Worm (Caenorhabditis elegans) whole organism, L4 larva: ENCODE results near the gene fbxa-208.

Experiments used
- aly-2 ChIP-seq: sonication (generic microtip); optimal IDR thresholded peaks from 2 replicates; lab custom pipeline; 2018; ENCODE audit warnings: missing biosample characterization, missing genetic modification characterization
- ama-1 ChIP-seq: fragments of 150-350 bp; optimal IDR thresholded peaks from 2 replicates; lab custom pipeline; 2014; ENCODE audit warnings: inconsistent platforms, mixed read lengths
- ceh-82 ChIP-seq: sonication (generic microtip); optimal IDR thresholded peaks from 2 replicates; lab custom pipeline; 2017; ENCODE audit warnings: missing biosample characterization, missing genetic modification characterization
- lin-15B ChIP-seq: fragments of 150-350 bp; sonication (generic microtip); optimal IDR thresholded peaks from 3 replicates; lab custom pipeline; 2014; ENCODE audit warnings: missing biosample characterization, missing genetic modification characterization
- madf-5 ChIP-seq, 2 experiments: fragments of 200-800 bp; sonication (Bioruptor generic); IDR thresholded peaks; 2 replicates each; pipeline ENCODE4 v1.3.6; 2022; ENCODE audit warnings: missing compliant biosample characterization in 2 of 2, missing genetic modification characterization in 2 of 2
- mdl-1 ChIP-seq, 2 experiments: fragments of 150-350 bp in 1 of 2; sonication (generic microtip) in 1 of 2; optimal IDR thresholded peaks; 2 replicates each; lab custom pipeline; 2014 to 2017; ENCODE audit warnings: missing biosample characterization in 2 of 2, missing genetic modification characterization in 2 of 2
- nhr-237 ChIP-seq: sonication (generic microtip); optimal IDR thresholded peaks from 2 replicates; lab custom pipeline; 2017; ENCODE audit warnings: missing biosample characterization, missing genetic modification characterization
- nhr-76 ChIP-seq: fragments of 150-350 bp; optimal IDR thresholded peaks from 2 replicates; lab custom pipeline; 2014; ENCODE audit warnings: missing biosample characterization, missing genetic modification characterization
- set-16 ChIP-seq: fragments of 200-800 bp; sonication (Bioruptor generic); IDR thresholded peaks from 2 replicates; pipeline ENCODE4 v1.3.6; 2022; ENCODE audit warnings: missing genetic modification reagents, missing genetic modification characterization, missing compliant biosample characterization
- unc-62 ChIP-seq, 3 experiments: fragments of 150-350 bp in 1 of 3; sonication (generic microtip); optimal IDR thresholded peaks in 2 of 3; peaks in 1 of 3; 1 replicate in 1 of 3; 2 replicates in 2 of 3; lab custom pipeline; 2014 to 2017; ENCODE audit warnings: missing biosample characterization in 3 of 3, missing genetic modification characterization in 3 of 3, missing genetic modification reagents in 3 of 3, missing genotype in 1 of 3
- zfp-3 ChIP-seq: fragments of 200-800 bp; sonication (Bioruptor generic); conservative IDR thresholded peaks from 2 replicates; pipeline ENCODE4 v1.3.6; 2022; ENCODE audit warnings: missing genetic modification reagents, missing genetic modification characterization, missing compliant biosample characterization
- ztf-11 ChIP-seq: fragments of 150-350 bp; optimal IDR thresholded peaks from 2 replicates; lab custom pipeline; 2014; ENCODE audit warnings: missing biosample characterization, missing genetic modification characterization

- no peak for TF ChIP-seq lin-15B (tag; lab: Kevin White, UChicago)
- no peak for TF ChIP-seq unc-62 (GFP tag; optimal IDR thresholded peaks at IDR 0.05 in 1 of 2; lab: Kevin White, UChicago)
- no peak for TF ChIP-seq unc-62 (tag; optimal IDR thresholded peaks at IDR 0.05; lab: Kevin White, UChicago)
- no peak for TF ChIP-seq madf-5 (GFP tag; IDR thresholded peaks at IDR 0.05; lab: Robert Waterston, UW)
- TF ChIP-seq zfp-3 (GFP tag; lab: Robert Waterston, UW): no peak
- TF ChIP-seq ztf-11 (tag; lab: Kevin White, UChicago): no peak
- no peak for TF ChIP-seq aly-2
- no peak for TF ChIP-seq mdl-1 (tag; optimal IDR thresholded peaks at IDR 0.05; lab: Kevin White, UChicago)
- no peak for TF ChIP-seq nhr-76
- no peak for TF ChIP-seq ceh-82 (tag; lab: Kevin White, UChicago)
- TF ChIP-seq nhr-237: no peak
- TF ChIP-seq ama-1 (lab: Kevin White, UChicago): no peak
- TF ChIP-seq set-16 (GFP tag; lab: Robert Waterston, UW): no peak
Observed at ce11 chrIII:1248335-1248734, 8.3 kb upstream of the fbxa-208 start.
